Fruit fly (Drosophila melanogaster): ENCODE measurements around the gene MnM.

MnM gene

dm6 chr3L:3127544-3127943, 50.8 kb downstream of the MnM start, which contains the start of gene promL (continued):
- TF ChIP-seq sr (GFP tag; IDR thresholded peaks at IDR 0.05) (no peak), dati (GFP tag; IDR thresholded peaks at IDR 0.05) (no peak), nau (GFP tag; optimal IDR thresholded peaks at IDR 0.05) (peak; percentile 69), sens-2 (GFP tag; IDR thresholded peaks at IDR 0.05) (no peak), bigmax (GFP tag; optimal IDR thresholded peaks at IDR 0.05) (peak; percentile 2), CG30020 (tag; optimal IDR thresholded peaks at IDR 0.05) (peak; percentile 46), Myb (GFP tag; optimal IDR thresholded peaks at IDR 0.05) (peak; percentile 99), sug (tag; optimal IDR thresholded peaks at IDR 0.05) (peak; percentile 71), Eip74EF (GFP tag; optimal IDR thresholded peaks at IDR 0.05) (peak in 1 of 2 experiments; percentile 48), da (GFP tag; optimal IDR thresholded peaks at IDR 0.05) (no peak), CG1233 (GFP tag; optimal IDR thresholded peaks at IDR 0.05) (peak; percentile 53), dan (GFP tag; IDR thresholded peaks at IDR 0.05) (no peak), fu2 (GFP tag; optimal IDR thresholded peaks at IDR 0.05) (no peak), Med (GFP tag) (peak; percentile 95), CG14710 (tag; optimal IDR thresholded peaks at IDR 0.05) (peak; percentile 75), Doc3 (GFP tag; IDR thresholded peaks at IDR 0.05; ENCODE audit: partially characterized antibody) (no peak), Six4 (GFP tag; optimal IDR thresholded peaks at IDR 0.05) (no peak), ssp (GFP tag; IDR thresholded peaks at IDR 0.05) (no peak), unpg (GFP tag; optimal IDR thresholded peaks at IDR 0.05) (peak; percentile 61), CG15601 (tag; optimal IDR thresholded peaks at IDR 0.05) (peak; percentile 71), sd (tag; optimal IDR thresholded peaks at IDR 0.05) (peak; percentile 59), CoRest (tag; optimal IDR thresholded peaks at IDR 0.05) (peak; percentile 86), fd64A (GFP tag; optimal IDR thresholded peaks at IDR 0.05) (peak; percentile 41), CG4282 (GFP tag; optimal IDR thresholded peaks at IDR 0.05) (no peak), ash1 (GFP tag; optimal IDR thresholded peaks at IDR 0.05) (peak; percentile 32), CG18011 (GFP tag; optimal IDR thresholded peaks at IDR 0.05) (peak; percentile 3), Hr3 (GFP tag; optimal IDR thresholded peaks at IDR 0.05) (no peak), E2f2 (GFP tag; IDR thresholded peaks at IDR 0.05) (peak; percentile 82), CG9727 (GFP tag; optimal IDR thresholded peaks at IDR 0.05) (peak; percentile 48), B-H2 (GFP tag; optimal IDR thresholded peaks at IDR 0.05) (peak; percentile 70), ap (GFP tag; IDR thresholded peaks at IDR 0.05) (no peak), jing (GFP tag; optimal IDR thresholded peaks at IDR 0.05) (no peak), PHDP (tag; optimal IDR thresholded peaks at IDR 0.05) (peak; percentile 55), tin (GFP tag; optimal IDR thresholded peaks at IDR 0.05) (peak; percentile 9), ab (GFP tag; optimal IDR thresholded peaks at IDR 0.05) (no peak), CG6654 (GFP tag; optimal IDR thresholded peaks at IDR 0.05) (no peak), HmgD (GFP tag; optimal IDR thresholded peaks at IDR 0.05) (peak; percentile 33), CG1024 (GFP tag; IDR thresholded peaks at IDR 0.05) (no peak), Adf1 (GFP tag; IDR thresholded peaks at IDR 0.05) (no peak; the same call in 1 of the 2 replicates), slp2 (GFP tag; optimal IDR thresholded peaks at IDR 0.05) (peak; percentile 50), Ravus (GFP tag; IDR thresholded peaks at IDR 0.05) (no peak), Hmx (GFP tag; optimal IDR thresholded peaks at IDR 0.05) (no peak), CG3407 (GFP tag; optimal IDR thresholded peaks at IDR 0.05) (peak; percentile 39), CG5245 (GFP tag; optimal IDR thresholded peaks at IDR 0.05) (peak; percentile 27), esg (GFP tag; conservative IDR thresholded peaks at IDR 0.05) (no peak), CG11247 (GFP tag; IDR thresholded peaks at IDR 0.05) (0 out of 2 replicates have a peak, but pooled peaks have one; percentile 24), CG11695 (GFP tag; IDR thresholded peaks at IDR 0.05) (peak; percentile 47; the same call in 1 of the 3 replicates), klu (GFP tag; IDR thresholded peaks at IDR 0.05) (no peak), pnt (GFP tag; optimal IDR thresholded peaks at IDR 0.05) (no peak), CG31365 (tag; optimal IDR thresholded peaks at IDR 0.05) (peak; percentile 37), CG13287 (GFP tag; IDR thresholded peaks at IDR 0.05; ENCODE audit: partially characterized antibody) (peak; percentile 44; the same call in 1 of the 2 replicates)
